Worm (Caenorhabditis elegans) whole organism, mixed stage, embryonic: Measurements from ENCODE around the gene T28H11.8.

Experiments
- M03D4.4 ChIP-seq: sonication (generic microtip); optimal IDR thresholded peaks from 2 replicates; lab custom pipeline; 2017; ENCODE audit warnings: mild to moderate bottlenecking, missing genetic modification characterization, missing compliant biosample characterization
- bed-3 ChIP-seq: fragments of 200-800 bp; sonication (Bioruptor generic); optimal IDR thresholded peaks from 3 replicates; lab custom pipeline; 2018; ENCODE audit warnings: mild to moderate bottlenecking, missing genetic modification characterization, moderate library complexity, missing compliant biosample characterization
- ceh-39 ChIP-seq: fragments of 150-350 bp; optimal IDR thresholded peaks from 2 replicates; lab custom pipeline; 2014; ENCODE audit warnings: missing biosample characterization, missing genetic modification characterization
- ceh-43 ChIP-seq: fragments of 200-800 bp; sonication (Bioruptor generic); optimal IDR thresholded peaks from 2 replicates; lab custom pipeline; 2018; ENCODE audit warnings: mild to moderate bottlenecking, missing genetic modification characterization, moderate library complexity, missing compliant biosample characterization
- ces-1 ChIP-seq: fragments of 150-350 bp; optimal IDR thresholded peaks from 2 replicates; lab custom pipeline; 2014; ENCODE audit warnings: missing biosample characterization, missing genetic modification reagents, missing genetic modification characterization
- cnd-1 ChIP-seq: fragments of 200-800 bp; sonication (Bioruptor generic); optimal IDR thresholded peaks from 2 replicates; lab custom pipeline; 2018; ENCODE audit warnings: mild to moderate bottlenecking, missing genetic modification characterization, missing compliant biosample characterization
- drap-1 ChIP-seq: fragments of 200-800 bp; sonication (Bioruptor generic); optimal IDR thresholded peaks from 3 replicates; lab custom pipeline; 2018; ENCODE audit warnings: mild to moderate bottlenecking, missing genetic modification characterization, missing compliant biosample characterization
- elt-1 ChIP-seq: sonication (generic microtip); optimal IDR thresholded peaks from 2 replicates; lab custom pipeline; 2017; ENCODE audit warnings: missing genetic modification characterization, mild to moderate bottlenecking, missing compliant biosample characterization, antibody characterized with exemption, moderate library complexity, borderline replicate concordance; ENCODE audit not compliant: insufficient read depth
- elt-3 ChIP-seq: fragments of 150-350 bp; optimal IDR thresholded peaks from 2 replicates; lab custom pipeline; 2014; ENCODE audit warnings: missing biosample characterization, missing genetic modification characterization
- flh-1 ChIP-seq: fragments of 200-800 bp; sonication (Bioruptor generic); optimal IDR thresholded peaks from 2 replicates; lab custom pipeline; 2018; ENCODE audit warnings: mild to moderate bottlenecking, missing genetic modification characterization, moderate library complexity, missing compliant biosample characterization
- ham-2 ChIP-seq: fragments of 200-800 bp; sonication (Bioruptor generic); optimal IDR thresholded peaks from 2 replicates; lab custom pipeline; 2018; ENCODE audit warnings: mild to moderate bottlenecking, missing genetic modification characterization, missing compliant biosample characterization
- hlh-1 ChIP-seq: fragments of 150-350 bp; optimal IDR thresholded peaks from 2 replicates; lab custom pipeline; 2014; ENCODE audit warnings: missing biosample characterization, missing genetic modification reagents, missing genetic modification characterization
- lin-13 ChIP-seq: fragments of 150-350 bp; optimal IDR thresholded peaks from 2 replicates; lab custom pipeline; 2014; ENCODE audit warnings: missing biosample characterization, missing genetic modification characterization
- lsy-2 ChIP-seq: fragments of 150-350 bp; optimal IDR thresholded peaks from 2 replicates; lab custom pipeline; 2014; ENCODE audit warnings: missing biosample characterization, missing genetic modification characterization
- mab-5 ChIP-seq: fragments of 150-350 bp; optimal IDR thresholded peaks from 2 replicates; lab custom pipeline; 2014; ENCODE audit warnings: missing biosample characterization, missing genetic modification characterization
- mep-1 ChIP-seq: fragments of 150-350 bp; optimal IDR thresholded peaks from 2 replicates; lab custom pipeline; 2017; ENCODE audit warnings: missing biosample characterization, missing genetic modification reagents, missing genetic modification characterization, inconsistent platforms
- mls-2 ChIP-seq: sonication (generic microtip); optimal IDR thresholded peaks from 2 replicates; lab custom pipeline; 2016; ENCODE audit warnings: mild to moderate bottlenecking, missing genetic modification characterization, moderate library complexity, missing compliant biosample characterization
- nhr-12 ChIP-seq: fragments of 150-350 bp; optimal IDR thresholded peaks from 2 replicates; lab custom pipeline; 2014; ENCODE audit warnings: missing biosample characterization, missing genetic modification characterization
- nhr-2 ChIP-seq: fragments of 150-350 bp; optimal IDR thresholded peaks from 2 replicates; lab custom pipeline; 2014; ENCODE audit warnings: missing biosample characterization, missing genetic modification characterization
- nhr-28 ChIP-seq: fragments of 150-350 bp; optimal IDR thresholded peaks from 2 replicates; lab custom pipeline; 2014; ENCODE audit warnings: missing biosample characterization, missing genetic modification characterization
- nhr-76 ChIP-seq: sonication (generic microtip); optimal IDR thresholded peaks from 2 replicates; lab custom pipeline; 2017; ENCODE audit warnings: missing biosample characterization, missing genetic modification characterization
- pha-4 ChIP-seq: fragments of 150-350 bp; optimal IDR thresholded peaks from 2 replicates; lab custom pipeline; 2018; ENCODE audit warnings: missing biosample characterization, missing genetic modification reagents, missing genetic modification characterization
- sem-2 ChIP-seq: fragments of 200-800 bp; sonication (Bioruptor generic); optimal IDR thresholded peaks from 2 replicates; lab custom pipeline; 2018; ENCODE audit warnings: mild to moderate bottlenecking, missing genetic modification characterization, missing compliant biosample characterization
- snpc-4 ChIP-seq: fragments of 150-350 bp; optimal IDR thresholded peaks from 2 replicates; lab custom pipeline; 2014; ENCODE audit warnings: missing biosample characterization, missing genetic modification characterization
- sptf-1 ChIP-seq: sonication (generic microtip); optimal IDR thresholded peaks from 2 replicates; lab custom pipeline; 2017; ENCODE audit warnings: mild to moderate bottlenecking, missing genetic modification characterization, moderate library complexity, missing compliant biosample characterization
- tbx-8 ChIP-seq: fragments of 200-800 bp; sonication (Bioruptor generic); optimal IDR thresholded peaks from 2 replicates; lab custom pipeline; 2018; ENCODE audit warnings: mild to moderate bottlenecking, missing genetic modification characterization, moderate library complexity, missing compliant biosample characterization
- unc-120 ChIP-seq: sonication (generic microtip); optimal IDR thresholded peaks from 2 replicates; lab custom pipeline; 2017; ENCODE audit warnings: missing genetic modification characterization, missing compliant biosample characterization; ENCODE audit not compliant: poor library complexity, severe bottlenecking
- unc-39 ChIP-seq: fragments of 150-350 bp; optimal IDR thresholded peaks from 2 replicates; lab custom pipeline; 2014; ENCODE audit warnings: missing biosample characterization, missing genetic modification characterization
- unc-62 ChIP-seq: fragments of 150-350 bp; optimal IDR thresholded peaks from 2 replicates; lab custom pipeline; 2014; ENCODE audit warnings: missing biosample characterization, missing genetic modification reagents, missing genetic modification characterization
- zip-8 ChIP-seq: fragments of 150-350 bp; optimal IDR thresholded peaks from 2 replicates; lab custom pipeline; 2014; ENCODE audit warnings: missing biosample characterization, missing genetic modification characterization
- ztf-11 ChIP-seq: fragments of 150-350 bp; optimal IDR thresholded peaks from 2 replicates; lab custom pipeline; 2014; ENCODE audit warnings: missing biosample characterization, missing genetic modification characterization

Gene T28H11.8

ce11 chrIV:4977176-4977693 is 43.2 kb downstream of the T28H11.8 start, which contains the start of gene E03H12.5:
E03H12.5 (plus strand) TSS chrIV:4977226.
- TF ChIP-seq hlh-1 (tag; lab: Kevin White, UChicago) (no peak), lsy-2 (no peak), zip-8 (tag; lab: Kevin White, UChicago) (no peak), mls-2 (tag; lab: Kevin White, UChicago) (no peak), mab-5 (tag; lab: Kevin White, UChicago) (no peak), lin-13 (tag; lab: Kevin White, UChicago) (no peak), nhr-28 (tag; lab: Kevin White, UChicago) (no peak), sem-2 (GFP tag; lab: Kevin White, UChicago) (no peak), elt-3 (tag; lab: Kevin White, UChicago) (no peak), unc-62 (GFP tag; lab: Kevin White, UChicago) (no peak), flh-1 (GFP tag; lab: Kevin White, UChicago) (no peak), nhr-76 (tag; lab: Kevin White, UChicago) (no peak), nhr-12 (tag; lab: Kevin White, UChicago) (no peak), nhr-2 (no peak), drap-1 (GFP tag; lab: Kevin White, UChicago) (no peak), cnd-1 (tag; lab: Kevin White, UChicago) (no peak), pha-4 (tag; lab: Kevin White, UChicago) (no peak)

- TF ChIP-seq mls-2 (tag; lab: Kevin White, UChicago) (no peak), M03D4.4 (no peak), lin-13 (tag; lab: Kevin White, UChicago) (no peak), mep-1 (tag; lab: Kevin White, UChicago) (no peak), unc-120 (no peak), mab-5 (tag; lab: Kevin White, UChicago) (no peak), sptf-1 (tag; lab: Kevin White, UChicago) (no peak), snpc-4 (tag; lab: Kevin White, UChicago) (no peak), ztf-11 (tag; lab: Kevin White, UChicago) (no peak), tbx-8 (GFP tag; lab: Kevin White, UChicago) (no peak), ceh-43 (no peak), pha-4 (tag; lab: Kevin White, UChicago) (no peak)
Observed at ce11 chrIV:4975995-4976394, 44.4 kb downstream of the T28H11.8 start, which contains the start of gene Y9C9A.16. Y9C9A.16 (minus strand) TSS chrIV:4976125.

- TF ChIP-seq bed-3 (GFP tag; lab: Kevin White, UChicago) (no peak), tbx-8 (GFP tag; lab: Kevin White, UChicago) (no peak), mab-5 (tag; lab: Kevin White, UChicago) (no peak), lin-13 (tag; lab: Kevin White, UChicago) (no peak), elt-1 (no peak), hlh-1 (tag; lab: Kevin White, UChicago) (no peak), nhr-76 (tag; lab: Kevin White, UChicago) (no peak), ces-1 (GFP tag; lab: Kevin White, UChicago) (no peak), ham-2 (GFP tag; lab: Kevin White, UChicago) (no peak), mls-2 (tag; lab: Kevin White, UChicago) (no peak), M03D4.4 (no peak), sptf-1 (tag; lab: Kevin White, UChicago) (no peak), sem-2 (GFP tag; lab: Kevin White, UChicago) (no peak), elt-3 (tag; lab: Kevin White, UChicago) (no peak), unc-120 (no peak), unc-39 (no peak), lsy-2 (no peak), ceh-39 (tag; lab: Kevin White, UChicago) (no peak)
Observed at ce11 chrIV:4969419-4969818, 51.0 kb downstream of the T28H11.8 start, which contains the start of gene Y9C9A.13. Y9C9A.13 (minus strand) TSS chrIV:4969519.
